Worm (Caenorhabditis elegans): Measurements from ENCODE around the gene F02E8.4.
A peak's percentile ranks its signal among the peaks of the same experiment; 100 is the strongest.

F02E8.4 gene

DNA sequence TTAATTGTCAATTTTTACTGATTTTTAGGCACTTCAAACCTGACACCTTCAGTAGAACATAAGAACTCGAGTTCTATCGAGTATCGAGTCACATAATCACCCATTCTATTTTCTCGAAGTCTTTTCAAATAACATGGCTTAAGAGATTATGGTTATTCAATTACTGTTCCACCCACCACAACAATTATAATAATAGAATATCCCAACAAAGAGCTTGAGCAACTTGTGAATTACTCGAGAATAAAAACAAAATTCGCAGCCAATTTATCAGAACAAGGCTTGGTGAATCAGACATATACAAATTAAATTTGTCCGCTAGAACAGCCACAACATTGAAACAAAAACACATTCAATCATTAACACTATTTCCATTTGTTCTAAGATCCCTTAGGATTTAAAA lies 29.7 kb upstream of the F02E8.4 start:
- TF ChIP-seq egl-18 (GFP tag; IDR thresholded peaks at IDR 0.05) (no peak), mxl-1 (tag; optimal IDR thresholded peaks at IDR 0.05) (no peak), let-526 (GFP tag; IDR thresholded peaks at IDR 0.05) (no peak), efl-1 (GFP tag; optimal IDR thresholded peaks at IDR 0.05) (no peak), ztf-18 (tag; optimal IDR thresholded peaks at IDR 0.05) (no peak), ceh-58 (GFP tag; IDR thresholded peaks at IDR 0.05) (no peak), dpff-1 (tag; optimal IDR thresholded peaks at IDR 0.05) (no peak), akir-1 (GFP tag; optimal IDR thresholded peaks at IDR 0.05) (no peak), gei-17 (GFP tag; optimal IDR thresholded peaks at IDR 0.05) (no peak), ekl-4 (GFP tag; IDR thresholded peaks at IDR 0.05) (no peak), aptf-3 (GFP tag; IDR thresholded peaks at IDR 0.05) (no peak)

DNA sequence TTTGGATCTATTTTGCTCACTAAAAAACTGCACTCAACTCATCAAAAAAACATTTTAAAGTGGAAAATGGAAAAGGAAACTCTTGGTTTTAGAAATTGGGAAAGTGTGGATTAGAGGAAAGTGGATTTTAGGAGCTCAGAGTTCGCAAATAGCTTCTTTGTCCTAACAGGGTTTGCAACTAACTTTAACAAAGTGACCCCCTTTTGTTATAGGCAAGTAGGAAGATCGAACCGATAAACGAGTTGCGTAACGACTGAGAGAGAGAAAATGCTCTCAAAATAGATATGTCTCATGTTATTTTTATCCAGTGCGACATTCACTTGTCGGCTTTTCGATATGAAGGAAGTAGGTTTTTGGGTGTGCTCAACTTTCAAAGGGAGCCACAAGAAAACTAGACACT lies 27.4 kb upstream of the F02E8.4 start:
- TF ChIP-seq B0261.1 (tag; optimal IDR thresholded peaks at IDR 0.05): no peak
- no peak for TF ChIP-seq egl-44 (GFP tag; IDR thresholded peaks at IDR 0.05)
- no peak for TF ChIP-seq attf-5 (GFP tag; optimal IDR thresholded peaks at IDR 0.05)
- TF ChIP-seq fkh-3 (tag; optimal IDR thresholded peaks at IDR 0.05): no peak
- no peak for TF ChIP-seq pha-4 (tag; optimal IDR thresholded peaks at IDR 0.05)
- no peak for TF ChIP-seq ceh-40 (GFP tag; IDR thresholded peaks at IDR 0.05)
- TF ChIP-seq ceh-58 (GFP tag; IDR thresholded peaks at IDR 0.05): no peak
- TF ChIP-seq hrde-1 (tag; optimal IDR thresholded peaks at IDR 0.05; ENCODE audit: borderline replicate concordance): no peak
- TF ChIP-seq lag-1 (GFP tag; IDR thresholded peaks at IDR 0.05): no peak
- TF ChIP-seq rec-8 (tag; optimal IDR thresholded peaks at IDR 0.05): no peak
- TF ChIP-seq athp-1 (tag; optimal IDR thresholded peaks at IDR 0.05): no peak
- TF ChIP-seq madf-8 (GFP tag; conservative IDR thresholded peaks at IDR 0.05): no peak
- no peak for TF ChIP-seq ztf-25 (GFP tag; IDR thresholded peaks at IDR 0.05)

DNA sequence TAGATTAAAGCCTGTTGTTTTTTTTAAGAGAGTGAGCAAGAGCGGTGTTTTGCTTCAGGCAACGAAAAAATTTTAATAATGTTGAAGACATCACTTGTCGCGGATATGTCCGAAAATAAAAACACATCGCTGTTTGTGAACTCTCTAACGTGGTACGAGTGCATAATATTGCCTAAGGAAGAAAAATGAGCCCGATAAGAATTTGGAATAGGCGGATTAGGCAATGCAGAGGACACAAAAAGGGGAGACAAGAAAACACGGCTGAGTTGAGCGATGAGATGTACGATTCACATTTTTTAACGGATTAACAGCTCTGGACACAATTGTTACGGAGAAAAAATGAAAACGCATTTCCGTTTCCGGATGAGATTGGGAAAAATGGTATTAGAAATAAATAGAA lies 26.5 kb upstream of the F02E8.4 start:
- TF ChIP-seq Y53F4B.3 (GFP tag; IDR thresholded peaks at IDR 0.05): no peak
- TF ChIP-seq nfya-1 (tag; optimal IDR thresholded peaks at IDR 0.05; ENCODE audit: borderline replicate concordance, insufficient read depth): no peak
- TF ChIP-seq hsf-1 (GFP tag; IDR thresholded peaks at IDR 0.05): no peak
- no peak for TF ChIP-seq F57C9.4 (tag; optimal IDR thresholded peaks at IDR 0.05)
- TF ChIP-seq Y95B8A.8 (GFP tag; IDR thresholded peaks at IDR 0.05): no peak
- TF ChIP-seq atf-7 (tag; optimal IDR thresholded peaks at IDR 0.05): no peak

DNA sequence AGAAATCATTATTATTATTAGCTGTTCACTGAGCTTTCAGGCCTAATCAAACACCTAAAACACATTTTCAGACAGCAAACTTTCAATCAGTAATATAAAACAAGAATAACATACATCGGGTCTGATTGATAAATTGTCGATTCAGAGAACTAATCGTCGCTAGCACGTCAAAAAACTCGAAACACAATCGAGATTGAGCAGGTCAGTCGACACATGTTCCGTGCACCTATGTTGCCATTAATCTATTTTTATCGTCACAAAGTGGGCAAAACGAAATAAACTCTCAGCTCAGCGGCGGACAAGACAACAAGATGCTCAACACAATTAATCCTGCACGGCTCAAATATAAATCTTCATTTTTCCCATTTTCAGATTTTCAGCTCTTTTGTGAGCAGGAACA lies 24.6 kb upstream of the F02E8.4 start:
- TF ChIP-seq chd-7 (tag; optimal IDR thresholded peaks at IDR 0.05) (no peak), madf-10 (tag; optimal IDR thresholded peaks at IDR 0.05) (no peak), Y79H2A.3 (GFP tag; conservative IDR thresholded peaks at IDR 0.05) (no peak), F39B2.1 (GFP tag; IDR thresholded peaks at IDR 0.05) (no peak)

DNA sequence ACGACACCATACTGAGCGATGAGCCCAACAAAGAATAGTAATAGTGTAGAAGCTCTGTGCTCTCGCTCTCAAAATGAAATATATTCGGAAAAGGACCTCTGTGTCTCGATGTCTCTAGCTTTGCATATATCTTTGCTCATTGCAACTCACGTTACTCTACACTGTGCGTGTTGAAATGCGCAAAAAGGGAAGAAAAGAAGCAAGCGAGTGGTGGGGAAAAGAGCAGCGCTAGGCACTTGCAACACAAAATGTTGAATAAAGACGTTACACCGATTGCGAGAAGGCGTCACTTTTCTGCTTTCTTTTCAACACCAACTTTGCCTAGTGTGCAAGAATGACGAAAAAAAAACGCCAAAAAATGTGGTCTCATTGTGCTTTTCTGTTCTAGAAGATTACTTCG lies 19.3 kb upstream of the F02E8.4 start:
- TF ChIP-seq nhr-120 (GFP tag; IDR thresholded peaks at IDR 0.05) (no peak), mxl-1 (tag; optimal IDR thresholded peaks at IDR 0.05) (no peak), nfyb-1 (GFP tag; IDR thresholded peaks at IDR 0.05) (0 out of 2 replicates have a peak, but pooled peaks have one; percentile 25), F55B11.4 (tag; optimal IDR thresholded peaks at IDR 0.05; ENCODE audit: borderline replicate concordance, insufficient read depth) (no peak), hsf-1 (GFP tag; IDR thresholded peaks at IDR 0.05) (no peak), mes-4 (tag; optimal IDR thresholded peaks at IDR 0.05) (no peak)
